Fruit fly (Drosophila melanogaster) whole organism, embryonic: ENCODE measurements around the gene fzy.
A peak's percentile ranks its signal among the peaks of the same experiment; 100 is the strongest.

ENCODE experiments used
- ATbp ChIP-seq: fragments of 200-800 bp; sonication (Bioruptor generic); optimal IDR thresholded peaks from 2 replicates; lab custom pipeline; 2017; ENCODE audit warnings: missing biosample characterization, mild to moderate bottlenecking, missing genetic modification characterization, missing genetic modification reagents
- B-H2 ChIP-seq: fragments of 200-800 bp; sonication (Bioruptor generic); optimal IDR thresholded peaks from 2 replicates; lab custom pipeline; 2018; ENCODE audit warnings: missing biosample characterization, mild to moderate bottlenecking, missing genetic modification characterization
- Bdp1 ChIP-seq: fragments of 200-800 bp; sonication (Bioruptor generic); optimal IDR thresholded peaks from 3 replicates; lab custom pipeline; 2016; ENCODE audit warnings: missing biosample characterization, missing genetic modification characterization
- CG10321 ChIP-seq: fragments of 200-800 bp; sonication (Bioruptor generic); IDR thresholded peaks from 2 replicates; pipeline ENCODE4 v1.3.6; 2022; ENCODE audit warnings: missing biosample characterization, missing genetic modification characterization
- CG11093 ChIP-seq: fragments of 200-800 bp; sonication (Bioruptor generic); IDR thresholded peaks from 3 replicates; pipeline ENCODE4 v1.3.6; 2022; ENCODE audit warnings: missing biosample characterization, missing genetic modification characterization
- CG11247 ChIP-seq: fragments of 200-800 bp; sonication (Bioruptor generic); IDR thresholded peaks from 2 replicates; pipeline ENCODE4 v1.3.6; 2022; ENCODE audit warnings: missing biosample characterization, missing genetic modification characterization
- CG11504 ChIP-seq: fragments of 200-800 bp; sonication (Bioruptor generic); optimal IDR thresholded peaks from 3 replicates; lab custom pipeline; 2019; ENCODE audit warnings: missing biosample characterization, mild to moderate bottlenecking, missing genetic modification characterization, moderate library complexity
- CG11696 ChIP-seq: fragments of 200-800 bp; sonication (Bioruptor generic); IDR thresholded peaks from 2 replicates; pipeline ENCODE4 v1.3.6; 2022; ENCODE audit warnings: missing biosample characterization, missing genetic modification characterization
- CG12942 ChIP-seq: fragments of 200-800 bp; sonication (Bioruptor generic); optimal IDR thresholded peaks from 3 replicates; lab custom pipeline; 2016; ENCODE audit warnings: missing biosample characterization, missing genetic modification characterization
- CG13123 ChIP-seq: fragments of 200-800 bp; sonication (Bioruptor generic); optimal IDR thresholded peaks from 2 replicates; lab custom pipeline; 2016; ENCODE audit warnings: missing biosample characterization, missing genetic modification characterization
- CG13296 ChIP-seq: fragments of 200-800 bp; sonication (Bioruptor generic); optimal IDR thresholded peaks from 3 replicates; lab custom pipeline; 2018; ENCODE audit warnings: missing biosample characterization, mild to moderate bottlenecking, missing genetic modification characterization
- CG15696 ChIP-seq: fragments of 200-800 bp; sonication (Bioruptor generic); optimal IDR thresholded peaks from 2 replicates; lab custom pipeline; 2019; ENCODE audit warnings: missing biosample characterization, mild to moderate bottlenecking, missing genetic modification characterization, moderate library complexity
- CG16815 ChIP-seq: fragments of 200-800 bp; sonication (Bioruptor generic); optimal IDR thresholded peaks from 3 replicates; lab custom pipeline; 2017; ENCODE audit warnings: missing biosample characterization, mild to moderate bottlenecking, missing genetic modification characterization
- CG17328 ChIP-seq: fragments of 200-800 bp; sonication (Bioruptor generic); IDR thresholded peaks from 2 replicates; pipeline ENCODE4 v1.3.6; 2022; ENCODE audit warnings: missing biosample characterization, missing genetic modification characterization
- CG30431 ChIP-seq: fragments of 200-800 bp; sonication (Bioruptor generic); optimal IDR thresholded peaks from 2 replicates; lab custom pipeline; 2017; ENCODE audit warnings: missing biosample characterization, missing genetic modification characterization
- CG3163 ChIP-seq: fragments of 200-800 bp; sonication (Bioruptor generic); optimal IDR thresholded peaks from 3 replicates; lab custom pipeline; 2016; ENCODE audit warnings: missing biosample characterization, missing genetic modification characterization
- CG4360 ChIP-seq: fragments of 200-800 bp; sonication (Bioruptor generic); IDR thresholded peaks from 2 replicates; pipeline ENCODE4 v1.3.6; 2022; ENCODE audit warnings: missing biosample characterization, missing genetic modification characterization
- CG4730 ChIP-seq: fragments of 200-800 bp; sonication (Bioruptor generic); IDR thresholded peaks from 2 replicates; pipeline ENCODE4 v1.3.6; 2022; ENCODE audit warnings: missing biosample characterization, missing genetic modification characterization
- CG8388 ChIP-seq: fragments of 200-800 bp; sonication (Bioruptor generic); optimal IDR thresholded peaks from 2 replicates; lab custom pipeline; 2019; ENCODE audit warnings: missing biosample characterization, mild to moderate bottlenecking, missing genetic modification characterization, moderate library complexity
- CG8478 ChIP-seq: fragments of >200 bp; optimal IDR thresholded peaks from 2 replicates; lab custom pipeline; 2018
- CHES-1-like ChIP-seq: fragments of 200-800 bp; sonication (Bioruptor generic); optimal IDR thresholded peaks from 2 replicates; lab custom pipeline; 2016; ENCODE audit warnings: missing biosample characterization, missing genetic modification characterization
- D19A ChIP-seq: fragments of 200-800 bp; optimal IDR thresholded peaks from 3 replicates; lab custom pipeline; 2019; ENCODE audit warnings: missing biosample characterization, mild to moderate bottlenecking, missing genetic modification characterization, moderate library complexity
- Dip2 ChIP-seq: fragments of 200-800 bp; sonication (Bioruptor generic); IDR thresholded peaks from 2 replicates; pipeline ENCODE4 v1.3.6; 2022; ENCODE audit warnings: missing biosample characterization, missing genetic modification characterization
- Dip3 ChIP-seq: fragments of 200-800 bp; sonication (Bioruptor generic); optimal IDR thresholded peaks from 3 replicates; lab custom pipeline; 2016; ENCODE audit warnings: missing biosample characterization, missing genetic modification characterization
- Fer2 ChIP-seq: fragments of 200-800 bp; sonication (Bioruptor generic); optimal IDR thresholded peaks from 2 replicates; lab custom pipeline; 2018; ENCODE audit warnings: missing biosample characterization, mild to moderate bottlenecking, missing genetic modification characterization, moderate library complexity
- Gug ChIP-seq: fragments of 200-800 bp; sonication (Bioruptor generic); IDR thresholded peaks from 4 replicates; pipeline ENCODE4 v1.3.6; 2022; ENCODE audit warnings: missing biosample characterization, missing genetic modification characterization
- HmgZ ChIP-seq: fragments of 200-800 bp; sonication (Bioruptor generic); optimal IDR thresholded peaks from 2 replicates; lab custom pipeline; 2018; ENCODE audit warnings: missing biosample characterization, mild to moderate bottlenecking, missing genetic modification characterization
- Mrtf ChIP-seq: fragments of 200-800 bp; sonication (Bioruptor generic); IDR thresholded peaks from 3 replicates; pipeline ENCODE4 v1.3.6; 2022; ENCODE audit warnings: missing biosample characterization, missing genetic modification characterization
- Optix ChIP-seq: fragments of 200-800 bp; sonication (Bioruptor generic); IDR thresholded peaks from 3 replicates; pipeline ENCODE4 v1.3.6; 2022; ENCODE audit warnings: missing biosample characterization, missing genetic modification characterization
- Ravus ChIP-seq: fragments of 200-800 bp; sonication (Bioruptor generic); IDR thresholded peaks from 2 replicates; pipeline ENCODE4 v1.3.6; 2022; ENCODE audit warnings: missing biosample characterization, missing genetic modification characterization
- Six4 ChIP-seq: fragments of 200-800 bp; sonication (Bioruptor generic); optimal IDR thresholded peaks from 2 replicates; lab custom pipeline; 2016; ENCODE audit warnings: missing biosample characterization, missing genetic modification characterization
- Sox100B ChIP-seq: fragments of 200-800 bp; sonication (Bioruptor generic); optimal IDR thresholded peaks from 3 replicates; lab custom pipeline; 2018; ENCODE audit warnings: missing biosample characterization, mild to moderate bottlenecking, missing genetic modification characterization
- Sox102F ChIP-seq: fragments of 200-800 bp; sonication (Bioruptor generic); optimal IDR thresholded peaks from 2 replicates; lab custom pipeline; 2018; ENCODE audit warnings: missing biosample characterization, mild to moderate bottlenecking, missing genetic modification characterization, moderate library complexity
- Vsx1 ChIP-seq: fragments of 200-800 bp; sonication (Bioruptor generic); optimal IDR thresholded peaks from 2 replicates; lab custom pipeline; 2017; ENCODE audit warnings: missing biosample characterization, mild to moderate bottlenecking, missing genetic modification characterization, missing genetic modification reagents
- ap ChIP-seq: fragments of 200-800 bp; sonication (Bioruptor generic); IDR thresholded peaks from 2 replicates; pipeline ENCODE4 v1.3.6; 2022; ENCODE audit warnings: missing biosample characterization, missing genetic modification characterization
- btn ChIP-seq: fragments of 200-800 bp; sonication (Bioruptor generic); optimal IDR thresholded peaks from 2 replicates; lab custom pipeline; 2016; ENCODE audit warnings: missing biosample characterization, missing genetic modification characterization
- emc ChIP-seq: fragments of 200-800 bp; sonication (Bioruptor generic); optimal IDR thresholded peaks from 2 replicates; lab custom pipeline; 2016; ENCODE audit warnings: missing biosample characterization, missing genetic modification characterization
- fu2 ChIP-seq: fragments of 200-800 bp; sonication (Bioruptor generic); optimal IDR thresholded peaks from 2 replicates; lab custom pipeline; 2016; ENCODE audit warnings: missing biosample characterization, missing genetic modification characterization
- gce ChIP-seq: fragments of 200-800 bp; sonication (Bioruptor generic); IDR thresholded peaks from 3 replicates; pipeline ENCODE4 v1.3.6; 2022; ENCODE audit warnings: missing biosample characterization, missing genetic modification characterization
- hb ChIP-seq: fragments of 200-800 bp; sonication (Bioruptor generic); IDR thresholded peaks from 3 replicates; pipeline ENCODE4 v1.3.6; 2022; ENCODE audit warnings: missing biosample characterization, missing genetic modification characterization; ENCODE audit not compliant: partially characterized antibody
- hkb ChIP-seq, 2 experiments: fragments of 200-800 bp in 1 of 2; fragments of >200 bp in 1 of 2; sonication (Bioruptor generic) in 1 of 2; IDR thresholded peaks in 1 of 2; optimal IDR thresholded peaks in 1 of 2; 2 replicates each; pipeline versions ENCODE4 v1.3.6 to Lab custom; 2017 to 2022; ENCODE audit warnings: missing biosample characterization in 1 of 2, missing genetic modification characterization in 1 of 2
- jumu ChIP-seq: fragments of 200-800 bp; sonication (Bioruptor generic); optimal IDR thresholded peaks from 3 replicates; lab custom pipeline; 2016; ENCODE audit warnings: missing biosample characterization, missing genetic modification characterization
- klu ChIP-seq: fragments of 200-800 bp; sonication (Bioruptor generic); IDR thresholded peaks from 2 replicates; pipeline ENCODE4 v1.3.6; 2022; ENCODE audit warnings: missing biosample characterization, missing genetic modification characterization
- odd ChIP-seq: fragments of 200-800 bp; sonication (Bioruptor generic); optimal IDR thresholded peaks from 2 replicates; lab custom pipeline; 2017; ENCODE audit warnings: missing biosample characterization, mild to moderate bottlenecking, missing genetic modification characterization
- onecut ChIP-seq: fragments of 200-800 bp; sonication (Bioruptor generic); IDR thresholded peaks from 2 replicates; pipeline ENCODE4 v1.3.6; 2022; ENCODE audit warnings: missing biosample characterization, missing genetic modification characterization
- pb ChIP-seq: fragments of 200-800 bp; sonication (Bioruptor generic); optimal IDR thresholded peaks from 3 replicates; lab custom pipeline; 2016; ENCODE audit warnings: missing biosample characterization, missing genetic modification characterization
- tin ChIP-seq: fragments of 200-800 bp; sonication (Bioruptor generic); optimal IDR thresholded peaks from 3 replicates; lab custom pipeline; 2016; ENCODE audit warnings: missing biosample characterization, missing genetic modification characterization
- wdn ChIP-seq: fragments of 200-800 bp; sonication (Bioruptor generic); IDR thresholded peaks from 2 replicates; pipeline ENCODE4 v1.3.6; 2022; ENCODE audit warnings: missing biosample characterization, missing genetic modification characterization
- wor ChIP-seq: fragments of 200-800 bp; sonication (Bioruptor generic); IDR thresholded peaks from 2 replicates; pipeline ENCODE4 v1.3.6; 2022; ENCODE audit warnings: missing biosample characterization, missing genetic modification characterization
- zfh2 ChIP-seq: fragments of 200-800 bp; sonication (Bioruptor generic); optimal IDR thresholded peaks from 2 replicates; lab custom pipeline; 2016; ENCODE audit warnings: missing biosample characterization, missing genetic modification characterization

The fzy gene

dm6 chr2L:16278842-16279241 is 31.9 kb upstream of the fzy start (continued):
- TF ChIP-seq hb (GFP tag; lab: Robert Waterston, UW) (peak; percentile 21; the same call in 1 of the 3 replicates), gce (GFP tag; lab: Robert Waterston, UW) (no peak), CG10321 (GFP tag; lab: Robert Waterston, UW) (no peak)

dm6 chr2L:16279774-16280252 is 30.9 kb upstream of the fzy start:
- TF ChIP-seq Vsx1 (GFP tag; lab: Kevin White, UChicago) (peak; percentile 85), HmgZ (tag; lab: Kevin White, UChicago) (peak; percentile 73), CG17328 (GFP tag; lab: Robert Waterston, UW) (peak; percentile 83), Fer2 (tag; lab: Kevin White, UChicago) (peak; percentile 47), ap (GFP tag; lab: Robert Waterston, UW) (peak; percentile 71), zfh2 (peak; percentile 3), Bdp1 (GFP tag; lab: Kevin White, UChicago) (peak; percentile 56), CG13296 (GFP tag; lab: Kevin White, UChicago) (peak; percentile 87), CG4730 (GFP tag; lab: Robert Waterston, UW) (peak; percentile 71), pb (peak; percentile 71), D19A (tag; lab: Kevin White, UChicago) (peak; percentile 96), CG30431 (GFP tag; lab: Kevin White, UChicago) (peak; percentile 75), Six4 (GFP tag; lab: Kevin White, UChicago) (peak; percentile 92), CG8478 (lab: Kevin White, UChicago) (no peak), emc (GFP tag; lab: Kevin White, UChicago) (peak; percentile 45), klu (no peak; the same call in 1 of the 2 replicates), btn (peak; percentile 67), CG13123 (GFP tag; lab: Kevin White, UChicago) (peak; percentile 79), Mrtf (GFP tag; lab: Robert Waterston, UW) (peak; percentile 67; the same call in 1 of the 3 replicates), Optix (peak; percentile 64; the same call in 1 of the 3 replicates), Dip3 (peak; percentile 54), ATbp (GFP tag; lab: Kevin White, UChicago) (peak; percentile 94), Dip2 (GFP tag; lab: Robert Waterston, UW) (peak; percentile 27; the same call in 1 of the 2 replicates), CHES-1-like (GFP tag; lab: Kevin White, UChicago) (peak; percentile 77), CG4360 (GFP tag; lab: Robert Waterston, UW) (peak; percentile 71), CG15696 (tag; lab: Kevin White, UChicago) (peak; percentile 84), Ravus (no peak), tin (peak; percentile 91), CG11696 (GFP tag; lab: Robert Waterston, UW) (no peak), fu2 (peak; percentile 62), CG8388 (GFP tag; lab: Kevin White, UChicago) (peak; percentile 94), CG3163 (GFP tag; lab: Kevin White, UChicago) (peak; percentile 46), CG11247 (GFP tag; lab: Robert Waterston, UW) (no peak), Sox100B (GFP tag; lab: Kevin White, UChicago) (peak; percentile 97), B-H2 (GFP tag; lab: Kevin White, UChicago) (no peak), wor (peak; percentile 86), hkb (optimal IDR thresholded peaks at IDR 0.05; lab: Kevin White, UChicago) (no peak), hkb (GFP tag; IDR thresholded peaks at IDR 0.05; lab: Robert Waterston, UW) (peak; percentile 83), Sox102F (GFP tag; lab: Kevin White, UChicago) (peak; percentile 97), onecut (peak; percentile 62), Gug (GFP tag; lab: Robert Waterston, UW) (peak; percentile 61; the same call in 2 of the 4 replicates), jumu (peak; percentile 74), wdn (GFP tag; lab: Robert Waterston, UW) (no peak), CG12942 (peak; percentile 88), odd (GFP tag; lab: Kevin White, UChicago) (peak; percentile 92), CG11504 (tag; lab: Kevin White, UChicago) (peak; percentile 96), CG16815 (GFP tag; lab: Kevin White, UChicago) (peak; percentile 77), CG11093 (peak; percentile 79)
